Worm (Caenorhabditis elegans) whole organism, early embryonic: ENCODE results near the gene Y69E1A.4.

Experiments used
- pes-1 ChIP-seq: fragments of 200-800 bp; sonication (Bioruptor generic); IDR thresholded peaks from 2 replicates; pipeline ENCODE4 v1.3.6; 2022; ENCODE audit warnings: missing genetic modification reagents, missing genetic modification characterization, missing compliant biosample characterization
- sea-1 ChIP-seq: fragments of 200-800 bp; sonication (Bioruptor generic); conservative IDR thresholded peaks from 2 replicates; pipeline ENCODE4 v1.3.6; 2022; ENCODE audit warnings: missing genetic modification characterization, missing compliant biosample characterization

DNA sequence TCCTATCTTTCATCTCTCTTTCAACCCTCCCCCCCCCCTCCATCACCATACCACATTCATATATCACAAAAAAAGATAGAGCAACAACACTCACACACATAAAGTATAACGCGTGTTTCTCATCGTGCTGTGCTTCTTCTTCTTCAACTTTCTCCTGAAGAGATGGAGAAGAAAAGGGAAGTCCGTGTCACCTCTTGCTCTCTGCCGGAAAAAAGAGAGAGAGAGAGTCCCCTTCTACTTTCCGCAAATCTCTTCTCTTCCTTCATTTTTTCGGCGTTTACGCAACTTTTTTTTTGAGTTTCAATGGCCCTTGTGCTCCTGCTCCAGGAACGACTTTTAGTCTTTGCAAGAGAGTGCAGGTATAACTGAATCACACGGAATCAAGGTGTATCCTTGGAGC lies 24.6 kb downstream of the Y69E1A.4 start:
- TF ChIP-seq sea-1 (no peak), pes-1 (GFP tag; lab: Robert Waterston, UW) (no peak)
